Fruit fly (Drosophila melanogaster) whole organism, embryonic: ENCODE results near the gene CG43993.

Experiments
- Abd-B ChIP-seq: fragments of 200-800 bp; sonication (Bioruptor generic); optimal IDR thresholded peaks from 2 replicates; lab custom pipeline; 2018; ENCODE audit warnings: missing biosample characterization, mild to moderate bottlenecking, missing genetic modification characterization, moderate library complexity
- Atf3 ChIP-seq: fragments of 200-800 bp; sonication (Bioruptor generic); optimal IDR thresholded peaks from 3 replicates; lab custom pipeline; 2016; ENCODE audit warnings: missing biosample characterization, missing genetic modification characterization
- CG10321 ChIP-seq: fragments of 200-800 bp; sonication (Bioruptor generic); IDR thresholded peaks from 2 replicates; pipeline ENCODE4 v1.3.6; 2022; ENCODE audit warnings: missing biosample characterization, missing genetic modification characterization
- CG10431 ChIP-seq: fragments of 200-800 bp; sonication (Bioruptor generic); optimal IDR thresholded peaks from 3 replicates; lab custom pipeline; 2018; ENCODE audit warnings: missing biosample characterization, mild to moderate bottlenecking, missing genetic modification characterization
- CG10959 ChIP-seq: fragments of 200-800 bp; sonication (Bioruptor generic); IDR thresholded peaks from 2 replicates; pipeline ENCODE4 v1.3.6; 2022; ENCODE audit warnings: missing biosample characterization, missing genetic modification characterization
- CG11456 ChIP-seq: fragments of 200-800 bp; sonication (Bioruptor generic); IDR thresholded peaks from 3 replicates; pipeline ENCODE4 v1.3.6; 2022; ENCODE audit warnings: missing biosample characterization, missing genetic modification characterization
- CG11560 ChIP-seq: fragments of 200-800 bp; sonication (Bioruptor generic); IDR thresholded peaks from 3 replicates; pipeline ENCODE4 v1.3.6; 2022; ENCODE audit warnings: missing biosample characterization, missing genetic modification characterization
- CG12659 ChIP-seq: fragments of 200-800 bp; sonication (Bioruptor generic); optimal IDR thresholded peaks from 3 replicates; lab custom pipeline; 2017; ENCODE audit warnings: mild to moderate bottlenecking, missing biosample characterization, missing genetic modification reagents, missing genetic modification characterization
- CG12769 ChIP-seq: fragments of 200-800 bp; sonication (Bioruptor generic); optimal IDR thresholded peaks from 2 replicates; lab custom pipeline; 2019; ENCODE audit warnings: missing biosample characterization, mild to moderate bottlenecking, missing genetic modification characterization, moderate library complexity
- CG13296 ChIP-seq: fragments of 200-800 bp; sonication (Bioruptor generic); optimal IDR thresholded peaks from 3 replicates; lab custom pipeline; 2018; ENCODE audit warnings: missing biosample characterization, mild to moderate bottlenecking, missing genetic modification characterization
- CG13775 ChIP-seq: fragments of 200-800 bp; sonication (Bioruptor generic); optimal IDR thresholded peaks from 3 replicates; lab custom pipeline; 2017; ENCODE audit warnings: missing biosample characterization, mild to moderate bottlenecking, missing genetic modification characterization
- CG15073 ChIP-seq: fragments of 200-800 bp; sonication (Bioruptor generic); optimal IDR thresholded peaks from 2 replicates; lab custom pipeline; 2016; ENCODE audit warnings: missing biosample characterization, missing genetic modification characterization
- CG15269 ChIP-seq: fragments of 200-800 bp; sonication (Bioruptor generic); optimal IDR thresholded peaks from 2 replicates; lab custom pipeline; 2018; ENCODE audit warnings: missing biosample characterization, mild to moderate bottlenecking, missing genetic modification characterization, moderate library complexity
- CG15479 ChIP-seq: fragments of 200-800 bp; sonication (Bioruptor generic); optimal IDR thresholded peaks from 3 replicates; lab custom pipeline; 2019; ENCODE audit warnings: missing biosample characterization, mild to moderate bottlenecking, missing genetic modification characterization, moderate library complexity
- CG31224 ChIP-seq: fragments of 200-800 bp; sonication (Bioruptor generic); IDR thresholded peaks from 2 replicates; pipeline ENCODE4 v1.3.6; 2022; ENCODE audit warnings: missing biosample characterization, missing genetic modification characterization
- CG31441 ChIP-seq: fragments of 200-800 bp; sonication (Bioruptor generic); IDR thresholded peaks from 2 replicates; pipeline ENCODE4 v1.3.6; 2022; ENCODE audit warnings: missing biosample characterization, missing genetic modification characterization
- CG3163 ChIP-seq: fragments of 200-800 bp; sonication (Bioruptor generic); optimal IDR thresholded peaks from 3 replicates; lab custom pipeline; 2016; ENCODE audit warnings: missing biosample characterization, missing genetic modification characterization
- CG32767 ChIP-seq: fragments of 200-800 bp; sonication (Bioruptor generic); IDR thresholded peaks from 2 replicates; pipeline ENCODE4 v1.3.6; 2022; ENCODE audit warnings: missing biosample characterization, missing genetic modification characterization
- CG32772 ChIP-seq: fragments of 200-800 bp; sonication (Bioruptor generic); IDR thresholded peaks from 2 replicates; pipeline ENCODE4 v1.3.6; 2022; ENCODE audit warnings: missing biosample characterization, missing genetic modification characterization
- CG7839 ChIP-seq: fragments of 200-800 bp; sonication (Bioruptor generic); optimal IDR thresholded peaks from 3 replicates; lab custom pipeline; 2018; ENCODE audit warnings: missing biosample characterization, mild to moderate bottlenecking, missing genetic modification characterization, moderate library complexity
- CG7963 ChIP-seq: fragments of 200-800 bp; sonication (Bioruptor generic); IDR thresholded peaks from 3 replicates; pipeline ENCODE4 v1.3.6; 2022; ENCODE audit warnings: missing biosample characterization, missing genetic modification characterization; ENCODE audit not compliant: partially characterized antibody
- CG8359 ChIP-seq: fragments of 200-800 bp; sonication (Bioruptor generic); optimal IDR thresholded peaks from 2 replicates; lab custom pipeline; 2017; ENCODE audit warnings: missing biosample characterization, mild to moderate bottlenecking, missing genetic modification characterization, borderline replicate concordance
- CG9437 ChIP-seq: fragments of 200-800 bp; sonication (Bioruptor generic); optimal IDR thresholded peaks from 2 replicates; lab custom pipeline; 2018; ENCODE audit warnings: missing biosample characterization, mild to moderate bottlenecking, missing genetic modification characterization
- D19B ChIP-seq: fragments of 200-800 bp; sonication (Bioruptor generic); optimal IDR thresholded peaks from 2 replicates; lab custom pipeline; 2017; ENCODE audit warnings: missing biosample characterization, mild to moderate bottlenecking, missing genetic modification characterization
- Ets97D ChIP-seq: fragments of 200-800 bp; sonication (Bioruptor generic); optimal IDR thresholded peaks from 3 replicates; lab custom pipeline; 2016; ENCODE audit warnings: missing biosample characterization, missing genetic modification characterization
- Gsc ChIP-seq: fragments of 200-800 bp; sonication (Bioruptor generic); IDR thresholded peaks from 2 replicates; pipeline ENCODE4 v1.3.6; 2022; ENCODE audit warnings: missing biosample characterization, missing genetic modification characterization
- Hsf ChIP-seq: fragments of 200-800 bp; sonication (Bioruptor generic); optimal IDR thresholded peaks from 3 replicates; lab custom pipeline; 2016; ENCODE audit warnings: missing biosample characterization, missing genetic modification characterization
- MTF-1 ChIP-seq: fragments of 200-800 bp; sonication (Bioruptor generic); optimal IDR thresholded peaks from 2 replicates; lab custom pipeline; 2018; ENCODE audit warnings: missing biosample characterization, mild to moderate bottlenecking, missing genetic modification characterization, borderline replicate concordance
- NK7.1 ChIP-seq: fragments of 200-800 bp; sonication (Bioruptor generic); optimal IDR thresholded peaks from 3 replicates; lab custom pipeline; 2016; ENCODE audit warnings: missing biosample characterization, missing genetic modification characterization
- Sin3A ChIP-seq: fragments of >200 bp; optimal IDR thresholded peaks from 2 replicates; lab custom pipeline; 2018
- ap ChIP-seq: fragments of 200-800 bp; sonication (Bioruptor generic); IDR thresholded peaks from 2 replicates; pipeline ENCODE4 v1.3.6; 2022; ENCODE audit warnings: missing biosample characterization, missing genetic modification characterization
- cad ChIP-seq: fragments of >200 bp; optimal IDR thresholded peaks from 2 replicates; lab custom pipeline; 2017; ENCODE audit warnings: missing biosample characterization, missing genetic modification characterization
- chif ChIP-seq, 2 experiments: fragments of 200-800 bp; sonication (Bioruptor generic); optimal IDR thresholded peaks; 3 replicates each; lab custom pipeline; 2016; ENCODE audit warnings: missing biosample characterization in 2 of 2, missing genetic modification characterization in 2 of 2
- chm ChIP-seq: fragments of 200-800 bp; sonication (Bioruptor generic); IDR thresholded peaks from 2 replicates; pipeline ENCODE4 v1.3.6; 2022; ENCODE audit warnings: missing biosample characterization, missing genetic modification characterization
- chn ChIP-seq: fragments of 200-800 bp; sonication (Bioruptor generic); optimal IDR thresholded peaks from 2 replicates; lab custom pipeline; 2016; ENCODE audit warnings: missing biosample characterization, missing genetic modification characterization
- danr ChIP-seq: fragments of 200-800 bp; sonication (Bioruptor generic); IDR thresholded peaks from 2 replicates; pipeline ENCODE4 v1.3.6; 2022; ENCODE audit warnings: missing biosample characterization, missing genetic modification characterization
- dati ChIP-seq: fragments of 200-800 bp; sonication (Bioruptor generic); IDR thresholded peaks from 2 replicates; pipeline ENCODE4 v1.3.6; 2022; ENCODE audit warnings: missing biosample characterization, missing genetic modification characterization
- emc ChIP-seq: fragments of 200-800 bp; sonication (Bioruptor generic); optimal IDR thresholded peaks from 2 replicates; lab custom pipeline; 2016; ENCODE audit warnings: missing biosample characterization, missing genetic modification characterization
- fd3F ChIP-seq: fragments of 200-800 bp; sonication (Bioruptor generic); optimal IDR thresholded peaks from 2 replicates; lab custom pipeline; 2018; ENCODE audit warnings: missing biosample characterization, mild to moderate bottlenecking, missing genetic modification characterization, moderate library complexity
- gce ChIP-seq: fragments of 200-800 bp; sonication (Bioruptor generic); IDR thresholded peaks from 3 replicates; pipeline ENCODE4 v1.3.6; 2022; ENCODE audit warnings: missing biosample characterization, missing genetic modification characterization
- grau ChIP-seq: fragments of 200-800 bp; optimal IDR thresholded peaks from 3 replicates; lab custom pipeline; 2019; ENCODE audit warnings: missing biosample characterization, mild to moderate bottlenecking, missing genetic modification characterization, moderate library complexity
- kah ChIP-seq: fragments of 200-800 bp; sonication (Bioruptor generic); optimal IDR thresholded peaks from 2 replicates; lab custom pipeline; 2018; ENCODE audit warnings: missing biosample characterization, mild to moderate bottlenecking, missing genetic modification characterization
- nmo ChIP-seq: fragments of 200-800 bp; sonication (Bioruptor generic); optimal IDR thresholded peaks from 2 replicates; lab custom pipeline; 2018; ENCODE audit warnings: missing biosample characterization, mild to moderate bottlenecking, missing genetic modification characterization, moderate library complexity
- nom ChIP-seq: fragments of 200-800 bp; sonication (Bioruptor generic); optimal IDR thresholded peaks from 2 replicates; lab custom pipeline; 2017; ENCODE audit warnings: missing biosample characterization, missing genetic modification characterization, mild to moderate bottlenecking, moderate library complexity, missing genetic modification reagents
- slou ChIP-seq: fragments of 200-800 bp; sonication (Bioruptor generic); optimal IDR thresholded peaks from 3 replicates; lab custom pipeline; 2016; ENCODE audit warnings: missing biosample characterization, missing genetic modification characterization
- so ChIP-seq: fragments of 200-800 bp; sonication (Bioruptor generic); IDR thresholded peaks from 3 replicates; pipeline ENCODE4 v1.3.6; 2022; ENCODE audit warnings: missing biosample characterization, missing genetic modification characterization
- tio ChIP-seq: fragments of 200-800 bp; sonication (Bioruptor generic); optimal IDR thresholded peaks from 2 replicates; lab custom pipeline; 2017; ENCODE audit warnings: missing biosample characterization, missing genetic modification characterization, inconsistent platforms
- tx ChIP-seq: fragments of 200-800 bp; sonication (Bioruptor generic); optimal IDR thresholded peaks from 2 replicates; lab custom pipeline; 2016; ENCODE audit warnings: missing biosample characterization, missing genetic modification characterization
- unpg ChIP-seq: fragments of 200-800 bp; sonication (Bioruptor generic); optimal IDR thresholded peaks from 3 replicates; lab custom pipeline; 2018; ENCODE audit warnings: missing biosample characterization, mild to moderate bottlenecking, missing genetic modification characterization, moderate library complexity
- vvl ChIP-seq: fragments of 200-800 bp; sonication (Bioruptor generic); IDR thresholded peaks from 2 replicates; pipeline ENCODE4 v1.3.6; 2022; ENCODE audit warnings: missing biosample characterization, missing genetic modification characterization

The CG43993 gene

dm6 chr3L:12037449-12038163 is 5.2 kb downstream of the CG43993 start (continued):
- TF ChIP-seq chif (GFP tag; optimal IDR thresholded peaks at IDR 0.05; lab: Kevin White, UChicago) (peak; percentile 18 to 46), chm (GFP tag; lab: Robert Waterston, UW) (peak; percentile 40; the same call in 1 of the 2 replicates), CG10321 (GFP tag; lab: Robert Waterston, UW) (no peak), CG13296 (GFP tag; lab: Kevin White, UChicago) (no peak), so (GFP tag; lab: Robert Waterston, UW) (peak; percentile 42; the same call in 2 of the 3 replicates), Gsc (no peak), emc (no peak), CG15269 (no peak), Hsf (no peak), vvl (GFP tag; lab: Robert Waterston, UW) (peak; percentile 73), grau (tag; lab: Kevin White, UChicago) (peak; percentile 40), tx (GFP tag; lab: Kevin White, UChicago) (peak; percentile 30), CG3163 (GFP tag; lab: Kevin White, UChicago) (peak; percentile 12), CG7839 (tag; lab: Kevin White, UChicago) (peak; percentile 42), CG12659 (no peak), CG31224 (GFP tag; lab: Robert Waterston, UW) (peak; percentile 41; the same call in 1 of the 2 replicates), cad (no peak), CG12769 (tag; lab: Kevin White, UChicago) (peak; percentile 21), MTF-1 (GFP tag; lab: Kevin White, UChicago) (no peak), fd3F (no peak), CG31441 (GFP tag; lab: Robert Waterston, UW) (peak; percentile 54), NK7.1 (GFP tag; lab: Kevin White, UChicago) (no peak), gce (GFP tag; lab: Robert Waterston, UW) (no peak), Abd-B (GFP tag; lab: Kevin White, UChicago) (peak; percentile 31), Atf3 (GFP tag; lab: Kevin White, UChicago) (peak; percentile 11), slou (GFP tag; lab: Kevin White, UChicago) (no peak), CG15073 (GFP tag; lab: Kevin White, UChicago) (no peak), nom (no peak), dati (GFP tag; lab: Robert Waterston, UW) (no peak), tio (GFP tag; lab: Kevin White, UChicago) (peak; percentile 49), chn (GFP tag; lab: Kevin White, UChicago) (peak; percentile 34), kah (GFP tag; lab: Kevin White, UChicago) (no peak), CG8359 (GFP tag; lab: Kevin White, UChicago) (no peak), danr (GFP tag; lab: Robert Waterston, UW) (0 out of 2 replicates have a peak, but pooled peaks have one; percentile 40), nmo (peak; percentile 50), CG9437 (GFP tag; lab: Kevin White, UChicago) (no peak), ap (GFP tag; lab: Robert Waterston, UW) (0 out of 2 replicates have a peak, but pooled peaks have one; percentile 35), CG32767 (GFP tag; lab: Robert Waterston, UW) (peak; percentile 21; the same call in 1 of the 2 replicates), CG10959 (GFP tag; lab: Robert Waterston, UW) (peak; percentile 79), CG11456 (GFP tag; lab: Robert Waterston, UW) (no peak), CG13775 (GFP tag; lab: Kevin White, UChicago) (peak; percentile 19), Ets97D (no peak), CG10431 (GFP tag; lab: Kevin White, UChicago) (no peak), CG7963 (GFP tag; lab: Robert Waterston, UW) (no peak), unpg (peak; percentile 3), D19B (GFP tag; lab: Kevin White, UChicago) (no peak), CG11560 (tag; lab: Robert Waterston, UW) (0 out of 3 replicates have a peak, but pooled peaks have one; percentile 28), Sin3A (lab: Kevin White, UChicago) (no peak), CG32772 (GFP tag; lab: Robert Waterston, UW) (peak; percentile 65), CG15479 (GFP tag; lab: Kevin White, UChicago) (no peak)
